Worm (Caenorhabditis elegans) whole organism, L3 larva: ENCODE data around the gene odr-8.

Experiments used
- fos-1 ChIP-seq: fragments of 150-350 bp; optimal IDR thresholded peaks from 2 replicates; lab custom pipeline; 2014; ENCODE audit warnings: missing biosample characterization, missing genetic modification characterization
- jun-1 ChIP-seq: fragments of 150-350 bp; optimal IDR thresholded peaks from 2 replicates; lab custom pipeline; 2014; ENCODE audit warnings: missing biosample characterization, missing genetic modification reagents, missing genetic modification characterization
- nhr-23 ChIP-seq: fragments of 150-350 bp; optimal IDR thresholded peaks from 2 replicates; lab custom pipeline; 2014; ENCODE audit warnings: missing biosample characterization, missing genetic modification reagents, missing genetic modification characterization
- nhr-28 ChIP-seq: fragments of 150-350 bp; optimal IDR thresholded peaks from 2 replicates; lab custom pipeline; 2014; ENCODE audit warnings: missing biosample characterization, missing genetic modification characterization
- nhr-77 ChIP-seq: fragments of 150-350 bp; optimal IDR thresholded peaks from 2 replicates; lab custom pipeline; 2014; ENCODE audit warnings: missing biosample characterization, missing genetic modification characterization
- skn-1 ChIP-seq: fragments of 150-350 bp; optimal IDR thresholded peaks from 2 replicates; lab custom pipeline; 2014; ENCODE audit warnings: missing biosample characterization, missing genetic modification characterization
- unc-39 ChIP-seq: sonication (generic microtip); optimal IDR thresholded peaks from 4 replicates; lab custom pipeline; 2017; ENCODE audit warnings: missing biosample characterization, missing genetic modification characterization

DNA sequence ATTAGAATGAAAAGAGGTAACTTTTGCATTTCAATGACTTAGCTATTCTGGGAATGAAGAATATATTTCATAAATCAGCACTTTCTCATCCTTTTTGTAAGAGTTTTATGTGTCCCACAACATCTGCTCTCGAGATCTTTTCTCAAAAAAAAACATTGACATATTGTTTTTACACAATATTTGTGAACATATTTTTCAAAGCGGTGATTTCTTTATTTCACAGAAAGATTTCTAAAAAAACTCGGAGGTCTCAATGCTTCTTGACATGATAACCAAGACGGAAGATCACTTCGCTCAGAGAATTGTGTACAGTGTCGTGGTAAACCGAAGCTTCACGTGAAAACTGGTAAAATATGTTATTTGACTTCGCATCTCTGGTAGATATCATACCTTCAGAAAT is 13.4 kb upstream of the odr-8 start, which contains the start of gene F38A5.22:
- TF ChIP-seq nhr-77 (tag; lab: Kevin White, UChicago) (no peak), fos-1 (tag; lab: Kevin White, UChicago) (no peak), skn-1 (no peak), nhr-28 (no peak), unc-39 (tag; lab: Kevin White, UChicago) (no peak), nhr-23 (tag; lab: Kevin White, UChicago) (no peak), jun-1 (tag; lab: Kevin White, UChicago) (no peak)
